Worm (Caenorhabditis elegans): Measurements from ENCODE around the gene swsn-4.

- TF ChIP-seq snpc-4 (tag; optimal IDR thresholded peaks at IDR 0.05) (no peak), zip-2 (tag; optimal IDR thresholded peaks at IDR 0.05) (no peak), zfp-3 (GFP tag; conservative IDR thresholded peaks at IDR 0.05) (no peak), fos-1 (tag; optimal IDR thresholded peaks at IDR 0.05) (no peak), nhr-237 (tag; optimal IDR thresholded peaks at IDR 0.05) (no peak), dpl-1 (GFP tag; optimal IDR thresholded peaks at IDR 0.05) (no peak), F49E8.2 (tag; optimal IDR thresholded peaks at IDR 0.05; ENCODE audit: borderline replicate concordance) (no peak), ceh-62 (tag; optimal IDR thresholded peaks at IDR 0.05) (no peak), pqm-1 (tag; optimal IDR thresholded peaks at IDR 0.05) (no peak), set-16 (GFP tag; IDR thresholded peaks at IDR 0.05) (no peak), nhr-11 (tag; optimal IDR thresholded peaks at IDR 0.05) (no peak)
These were observed 33.2 kb upstream of the swsn-4 start, which contains the start of gene bcc-1 for ce11 chrIV:11092502-11093080.
